Worm (Caenorhabditis elegans): Measurements from ENCODE around the gene F48F5.6.

F48F5.6 gene

ce11 chrV:20412225-20412624, 40.8 kb downstream of the F48F5.6 start:
- TF ChIP-seq hmg-20 (GFP tag; IDR thresholded peaks at IDR 0.05): no peak
- no peak for TF ChIP-seq F57C9.4 (tag; optimal IDR thresholded peaks at IDR 0.05)
- TF ChIP-seq let-607 (tag; optimal IDR thresholded peaks at IDR 0.05): peak in 1 of 2 experiments; percentile 11
- 0 out of 2 replicates have a peak, but pooled peaks have one; percentile 13 for TF ChIP-seq mcd-1 (GFP tag; IDR thresholded peaks at IDR 0.05)
- TF ChIP-seq T07F8.4 (tag; optimal IDR thresholded peaks at IDR 0.05): no peak
- no peak for TF ChIP-seq madf-3 (GFP tag; IDR thresholded peaks at IDR 0.05)
- no peak for TF ChIP-seq hrde-1 (tag; optimal IDR thresholded peaks at IDR 0.05; ENCODE audit: borderline replicate concordance)
- TF ChIP-seq chd-7 (tag; optimal IDR thresholded peaks at IDR 0.05): peak; percentile 48
- TF ChIP-seq F39B2.1 (GFP tag; IDR thresholded peaks at IDR 0.05): no peak
- TF ChIP-seq ama-1 (optimal IDR thresholded peaks at IDR 0.05): peak; percentile 56
- TF ChIP-seq ama-1 (GFP tag; optimal IDR thresholded peaks at IDR 0.05): no peak
- TF ChIP-seq zim-3 (tag; optimal IDR thresholded peaks at IDR 0.05): no peak
- no peak for TF ChIP-seq ceh-40 (GFP tag; IDR thresholded peaks at IDR 0.05)
- peak; percentile 1 for TF ChIP-seq lin-40 (tag; optimal IDR thresholded peaks at IDR 0.05)
- TF ChIP-seq pbrm-1 (GFP tag; IDR thresholded peaks at IDR 0.05): no peak
- no peak for TF ChIP-seq hmg-1.2 (GFP tag; IDR thresholded peaks at IDR 0.05)
- no peak for TF ChIP-seq pha-4 (tag; optimal IDR thresholded peaks at IDR 0.05)
- TF ChIP-seq nfya-1 (tag; optimal IDR thresholded peaks at IDR 0.05; ENCODE audit: borderline replicate concordance, insufficient read depth): no peak
- no peak for TF ChIP-seq sea-2 (GFP tag; IDR thresholded peaks at IDR 0.05)
- peak; percentile 42 for TF ChIP-seq unc-62 (GFP tag; optimal IDR thresholded peaks at IDR 0.05)
- no peak for TF ChIP-seq B0261.1 (tag; optimal IDR thresholded peaks at IDR 0.05)
- TF ChIP-seq lin-26 (GFP tag; IDR thresholded peaks at IDR 0.05): no peak
- 0 out of 2 replicates have a peak, but pooled peaks have one; percentile 47 for TF ChIP-seq egl-44 (GFP tag; IDR thresholded peaks at IDR 0.05)
- TF ChIP-seq Y56A3A.18 (GFP tag; IDR thresholded peaks at IDR 0.05): peak; percentile 49; the same call in 1 of the 2 replicates
- TF ChIP-seq cebp-1 (GFP tag; IDR thresholded peaks at IDR 0.05): no peak
- peak; percentile 34 for TF ChIP-seq cebp-1 (tag; optimal IDR thresholded peaks at IDR 0.05)
- peak; percentile 26 for TF ChIP-seq madf-10 (tag; optimal IDR thresholded peaks at IDR 0.05)
- no peak for TF ChIP-seq aptf-3 (GFP tag; IDR thresholded peaks at IDR 0.05)
- TF ChIP-seq Y53G8AR.9 (GFP tag; conservative IDR thresholded peaks at IDR 0.05): peak; percentile 64; the same call in 1 of the 2 replicates
- TF ChIP-seq F52B5.7 (tag; optimal IDR thresholded peaks at IDR 0.05): no peak
- TF ChIP-seq ztf-22 (GFP tag; optimal IDR thresholded peaks at IDR 0.05): peak; percentile 36
- TF ChIP-seq ceh-100 (GFP tag; IDR thresholded peaks at IDR 0.05): no peak
- TF ChIP-seq ekl-4 (GFP tag; IDR thresholded peaks at IDR 0.05): no peak
- no peak for TF ChIP-seq unc-130 (GFP tag; optimal IDR thresholded peaks at IDR 0.05)
- TF ChIP-seq C17E4.6 (GFP tag; IDR thresholded peaks at IDR 0.05): no peak
- no peak for TF ChIP-seq dox-1 (GFP tag; IDR thresholded peaks at IDR 0.05)
- peak; percentile 16 for TF ChIP-seq nhr-90 (tag; optimal IDR thresholded peaks at IDR 0.05)
- TF ChIP-seq F33H1.4 (GFP tag; IDR thresholded peaks at IDR 0.05): no peak
- no peak for TF ChIP-seq mel-28 (tag; optimal IDR thresholded peaks at IDR 0.05; ENCODE audit: borderline replicate concordance)
- TF ChIP-seq F49E8.2 (tag; optimal IDR thresholded peaks at IDR 0.05; ENCODE audit: insufficient read depth): no peak
- no peak for TF ChIP-seq snpc-3.4 (tag; optimal IDR thresholded peaks at IDR 0.05)
- no peak for TF ChIP-seq bed-1 (GFP tag; IDR thresholded peaks at IDR 0.05)
- TF ChIP-seq attf-3 (GFP tag; conservative IDR thresholded peaks at IDR 0.05): no peak
- TF ChIP-seq atf-7 (tag; optimal IDR thresholded peaks at IDR 0.05): peak; percentile 62
- TF ChIP-seq dpff-1 (tag; optimal IDR thresholded peaks at IDR 0.05): no peak
- no peak for TF ChIP-seq nfyb-1 (GFP tag; IDR thresholded peaks at IDR 0.05)
- TF ChIP-seq zfh-2 (GFP tag; conservative IDR thresholded peaks at IDR 0.05): no peak
- no peak for TF ChIP-seq dpl-1 (GFP tag; optimal IDR thresholded peaks at IDR 0.05)
- TF ChIP-seq cebp-2 (GFP tag; IDR thresholded peaks at IDR 0.05): no peak
